Fruit fly (Drosophila melanogaster): Measurements from ENCODE around the gene nom.

Gene nom

dm6 chr3R:8744198-8744597, 21.2 kb downstream of the nom start (continued):
- TF ChIP-seq CG13296 (GFP tag; optimal IDR thresholded peaks at IDR 0.05) = peak; percentile 17
- TF ChIP-seq zf30C (GFP tag; optimal IDR thresholded peaks at IDR 0.05) = no peak
- TF ChIP-seq scrt (GFP tag; optimal IDR thresholded peaks at IDR 0.05) = no peak
- TF ChIP-seq Xbp1 (GFP tag; optimal IDR thresholded peaks at IDR 0.05) = peak; percentile 61
- TF ChIP-seq al (GFP tag; IDR thresholded peaks at IDR 0.05) = no peak
- TF ChIP-seq Opbp (GFP tag; IDR thresholded peaks at IDR 0.05; ENCODE audit: partially characterized antibody) = no peak
- 0 out of 4 replicates have a peak, but pooled peaks have one; percentile 17 for TF ChIP-seq chinmo (GFP tag; IDR thresholded peaks at IDR 0.05; ENCODE audit: partially characterized antibody)
- TF ChIP-seq Kr (GFP tag; optimal IDR thresholded peaks at IDR 0.05) = no peak
- 0 out of 2 replicates have a peak, but pooled peaks have one; percentile 15 for TF ChIP-seq Taf1 (GFP tag; IDR thresholded peaks at IDR 0.05)
- no peak for TF ChIP-seq Gsc (GFP tag; IDR thresholded peaks at IDR 0.05)
- no peak for TF ChIP-seq CG1792 (GFP tag; optimal IDR thresholded peaks at IDR 0.05)
- no peak for TF ChIP-seq Ets65A (GFP tag)
- no peak for TF ChIP-seq knrl (GFP tag; IDR thresholded peaks at IDR 0.05; ENCODE audit: partially characterized antibody)
- no peak for TF ChIP-seq dan (GFP tag; IDR thresholded peaks at IDR 0.05)
- TF ChIP-seq CG13624 (GFP tag; optimal IDR thresholded peaks at IDR 0.05) = no peak
- no peak for TF ChIP-seq cwo (GFP tag; optimal IDR thresholded peaks at IDR 0.05)
- TF ChIP-seq CG8944 (GFP tag; optimal IDR thresholded peaks at IDR 0.05) = peak; percentile 51
- no peak for TF ChIP-seq CG8281 (tag; optimal IDR thresholded peaks at IDR 0.05)
- no peak for TF ChIP-seq Hand (GFP tag; optimal IDR thresholded peaks at IDR 0.05)
- no peak for TF ChIP-seq da (GFP tag; optimal IDR thresholded peaks at IDR 0.05)
- TF ChIP-seq eyg (GFP tag; optimal IDR thresholded peaks at IDR 0.05) = no peak
- TF ChIP-seq gsb-n (tag; optimal IDR thresholded peaks at IDR 0.05) = peak; percentile 15
- TF ChIP-seq ro (GFP tag; IDR thresholded peaks at IDR 0.05) = 0 out of 2 replicates have a peak, but pooled peaks have one; percentile 15
- TF ChIP-seq NC2α (GFP tag; optimal IDR thresholded peaks at IDR 0.05) = no peak
- no peak for TF ChIP-seq z (GFP tag; IDR thresholded peaks at IDR 0.05)
- peak; percentile 62; the same call in 2 of the 3 replicates for TF ChIP-seq tgo (GFP tag; IDR thresholded peaks at IDR 0.05)
- no peak for TF ChIP-seq seq (GFP tag; IDR thresholded peaks at IDR 0.05)
- TF ChIP-seq ken (GFP tag; IDR thresholded peaks at IDR 0.05) = peak; percentile 33; the same call in 1 of the 3 replicates
- TF ChIP-seq CG5180 (GFP tag; optimal IDR thresholded peaks at IDR 0.05) = no peak
- TF ChIP-seq pho (GFP tag; optimal IDR thresholded peaks at IDR 0.05) = no peak
- TF ChIP-seq CG15601 (tag; optimal IDR thresholded peaks at IDR 0.05) = peak; percentile 34
- no peak for TF ChIP-seq her (GFP tag; optimal IDR thresholded peaks at IDR 0.05)
- no peak for TF ChIP-seq kay (GFP tag; optimal IDR thresholded peaks at IDR 0.05)
- no peak for TF ChIP-seq CG31388 (GFP tag; optimal IDR thresholded peaks at IDR 0.05)
- no peak for TF ChIP-seq CG14860 (GFP tag; IDR thresholded peaks at IDR 0.05; ENCODE audit: partially characterized antibody)
- TF ChIP-seq sna (GFP tag; IDR thresholded peaks at IDR 0.05; ENCODE audit: partially characterized antibody) = no peak
- no peak for TF ChIP-seq Usf (GFP tag; optimal IDR thresholded peaks at IDR 0.05)
- no peak for TF ChIP-seq CG15479 (GFP tag; optimal IDR thresholded peaks at IDR 0.05)
- peak; percentile 40 for TF ChIP-seq Blimp-1 (GFP tag; optimal IDR thresholded peaks at IDR 0.05)
- no peak for TF ChIP-seq ham (GFP tag; IDR thresholded peaks at IDR 0.05)
- TF ChIP-seq Stat92E (GFP tag; optimal IDR thresholded peaks at IDR 0.05) = no peak
- TF ChIP-seq repo (GFP tag; optimal IDR thresholded peaks at IDR 0.05) = no peak
- TF ChIP-seq eve (GFP tag; optimal IDR thresholded peaks at IDR 0.05) = peak in 1 of 2 experiments; percentile 13
- no peak for TF ChIP-seq Jarid2 (GFP tag; optimal IDR thresholded peaks at IDR 0.05)
- TF ChIP-seq bigmax (GFP tag; optimal IDR thresholded peaks at IDR 0.05) = no peak
- TF ChIP-seq run (tag; optimal IDR thresholded peaks at IDR 0.05) = peak; percentile 9
- TF ChIP-seq Lpt (GFP tag; optimal IDR thresholded peaks at IDR 0.05) = no peak
- no peak for TF ChIP-seq lola (GFP tag; optimal IDR thresholded peaks at IDR 0.05)
- no peak for TF ChIP-seq disco-r (GFP tag; optimal IDR thresholded peaks at IDR 0.05)
- peak; percentile 28; the same call in 1 of the 4 replicates for TF ChIP-seq Gug (GFP tag; IDR thresholded peaks at IDR 0.05)
- TF ChIP-seq Ssrp (tag; optimal IDR thresholded peaks at IDR 0.05) = peak; percentile 25

Measured in whole organism, embryonic.